Worm (Caenorhabditis elegans): ENCODE measurements around the gene T07A9.12.

DNA sequence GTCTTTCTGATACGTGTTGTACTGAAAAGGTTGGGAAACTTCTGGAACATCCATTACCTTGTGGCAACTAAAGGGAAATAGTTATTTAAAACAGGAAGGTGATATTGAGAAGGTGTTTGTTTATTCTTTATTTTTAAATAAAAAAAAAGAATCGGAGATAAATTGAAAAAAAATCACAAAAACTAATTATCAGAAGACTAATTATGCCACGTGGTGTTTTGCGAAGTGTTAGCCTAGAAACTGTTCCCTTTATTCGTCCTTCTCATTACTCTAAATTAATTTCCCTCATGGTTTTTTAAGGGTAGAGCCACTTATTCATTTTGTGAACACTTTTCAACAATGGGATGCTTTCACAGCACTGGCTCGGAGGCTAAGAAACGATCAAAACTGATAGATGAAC lies 9.3 kb upstream of the T07A9.12 start, which contains the start of gene gpa-4:
- TF ChIP-seq ama-1 (optimal IDR thresholded peaks at IDR 0.05) (no peak), tra-4 (tag; optimal IDR thresholded peaks at IDR 0.05) (no peak), ceh-13 (GFP tag; optimal IDR thresholded peaks at IDR 0.05) (no peak), hnd-1 (tag; optimal IDR thresholded peaks at IDR 0.05) (no peak), flt-1 (GFP tag; IDR thresholded peaks at IDR 0.05) (no peak), aly-1 (tag; optimal IDR thresholded peaks at IDR 0.05) (no peak), ceh-36 (tag; optimal IDR thresholded peaks at IDR 0.05) (no peak), ets-7 (tag; optimal IDR thresholded peaks at IDR 0.05) (no peak), scrt-1 (GFP tag; IDR thresholded peaks at IDR 0.05) (no peak), tbx-11 (GFP tag; IDR thresholded peaks at IDR 0.05) (no peak), hmg-4 (GFP tag; optimal IDR thresholded peaks at IDR 0.05) (no peak), hmbx-1 (tag; optimal IDR thresholded peaks at IDR 0.05) (no peak)

Measured in whole organism, early embryonic.